Worm (Caenorhabditis elegans) whole organism, L3 larva: ENCODE data around the gene F25E5.16.

Experiments used
- ZK546.5 ChIP-seq: sonication (generic microtip); optimal IDR thresholded peaks from 2 replicates; lab custom pipeline; 2017; ENCODE audit warnings: missing biosample characterization, missing genetic modification characterization
- ama-1 ChIP-seq: fragments of 150-350 bp; optimal IDR thresholded peaks from 2 replicates; lab custom pipeline; 2018
- ceh-9 ChIP-seq: sonication (generic microtip); optimal IDR thresholded peaks from 2 replicates; lab custom pipeline; 2018; ENCODE audit warnings: missing biosample characterization, missing genetic modification characterization
- egl-27 ChIP-seq: sonication (generic microtip); optimal IDR thresholded peaks from 4 replicates; lab custom pipeline; 2017; ENCODE audit warnings: missing biosample characterization, missing genetic modification reagents, missing genetic modification characterization
- elt-1 ChIP-seq: fragments of 150-350 bp; optimal IDR thresholded peaks from 2 replicates; lab custom pipeline; 2014; ENCODE audit warnings: missing biosample characterization, missing genetic modification characterization
- fos-1 ChIP-seq: fragments of 150-350 bp; optimal IDR thresholded peaks from 2 replicates; lab custom pipeline; 2014; ENCODE audit warnings: missing biosample characterization, missing genetic modification characterization
- lin-15B ChIP-seq: fragments of 150-350 bp; optimal IDR thresholded peaks from 2 replicates; lab custom pipeline; 2014; ENCODE audit warnings: missing biosample characterization, missing genetic modification characterization
- nhr-12 ChIP-seq: fragments of 150-350 bp; optimal IDR thresholded peaks from 2 replicates; lab custom pipeline; 2014; ENCODE audit warnings: missing biosample characterization, missing genetic modification characterization
- pha-4 ChIP-seq: fragments of 150-350 bp; optimal IDR thresholded peaks from 2 replicates; lab custom pipeline; 2014; ENCODE audit warnings: missing biosample characterization, missing genetic modification reagents, missing genetic modification characterization
- pqm-1 ChIP-seq: fragments of 150-350 bp; optimal IDR thresholded peaks from 2 replicates; lab custom pipeline; 2017; ENCODE audit warnings: missing biosample characterization, missing genetic modification characterization, inconsistent platforms
- skn-1 ChIP-seq: fragments of 150-350 bp; optimal IDR thresholded peaks from 2 replicates; lab custom pipeline; 2014; ENCODE audit warnings: missing biosample characterization, missing genetic modification characterization
- unc-39 ChIP-seq: sonication (generic microtip); optimal IDR thresholded peaks from 4 replicates; lab custom pipeline; 2017; ENCODE audit warnings: missing biosample characterization, missing genetic modification characterization

- TF ChIP-seq pqm-1 (tag; lab: Kevin White, UChicago) (peak; percentile 39), ZK546.5 (tag; lab: Kevin White, UChicago) (no peak), elt-1 (no peak), fos-1 (tag; lab: Kevin White, UChicago) (no peak), ceh-9 (tag; lab: Kevin White, UChicago) (no peak), ama-1 (lab: Kevin White, UChicago) (no peak), pha-4 (no peak), egl-27 (tag; lab: Kevin White, UChicago) (no peak), unc-39 (no peak), lin-15B (tag; lab: Kevin White, UChicago) (peak; percentile 77), skn-1 (tag; lab: Kevin White, UChicago) (no peak), nhr-12 (tag; lab: Kevin White, UChicago) (no peak)
These were observed 27.4 kb downstream of the F25E5.16 start, which contains the start of gene F25E5.1 for ce11 chrV:7465509-7465908.
